Worm (Caenorhabditis elegans): Measurements from ENCODE around the gene ptp-2.

ce11 chrII:5901407-5902026 lies 16.9 kb upstream of the ptp-2 start:
- TF ChIP-seq ama-1 (optimal IDR thresholded peaks at IDR 0.05), result no peak
- no peak for TF ChIP-seq ama-1 (GFP tag; optimal IDR thresholded peaks at IDR 0.05)
- TF ChIP-seq mcd-1 (GFP tag; IDR thresholded peaks at IDR 0.05), result peak; percentile 55
- no peak for TF ChIP-seq unc-62 (GFP tag; optimal IDR thresholded peaks at IDR 0.05)
- TF ChIP-seq tbp1 (GFP tag; optimal IDR thresholded peaks at IDR 0.05), result no peak
- no peak for TF ChIP-seq F10E7.11 (tag; optimal IDR thresholded peaks at IDR 0.05)
- TF ChIP-seq pha-4 (tag; optimal IDR thresholded peaks at IDR 0.05), result no peak

Measured in whole organism, young adult.